Worm (Caenorhabditis elegans) whole organism, L2 larva: ENCODE results near the gene W08F4.13.

Experiments used
- aly-2 ChIP-seq: fragments of 150-350 bp; optimal IDR thresholded peaks from 2 replicates; lab custom pipeline; 2014; ENCODE audit warnings: missing biosample characterization, missing genetic modification characterization
- ceh-82 ChIP-seq: fragments of 150-350 bp; optimal IDR thresholded peaks from 2 replicates; lab custom pipeline; 2014; ENCODE audit warnings: missing biosample characterization, missing genetic modification characterization
- crh-2 ChIP-seq: sonication (generic microtip); optimal IDR thresholded peaks from 2 replicates; lab custom pipeline; 2017; ENCODE audit warnings: missing biosample characterization, missing genetic modification characterization
- egl-27 ChIP-seq: sonication (generic microtip); optimal IDR thresholded peaks from 3 replicates; lab custom pipeline; 2017; ENCODE audit warnings: missing biosample characterization, missing genetic modification reagents, missing genetic modification characterization
- mbf-1 ChIP-seq: sonication (generic microtip); optimal IDR thresholded peaks from 2 replicates; lab custom pipeline; 2017; ENCODE audit warnings: missing biosample characterization, missing genetic modification characterization
- mdl-1 ChIP-seq, 2 experiments: fragments of 150-350 bp in 1 of 2; sonication (generic microtip) in 1 of 2; optimal IDR thresholded peaks; 2 replicates each; lab custom pipeline; 2017; ENCODE audit warnings: missing biosample characterization in 2 of 2, missing genetic modification characterization in 2 of 2
- nhr-11 ChIP-seq: fragments of 150-350 bp; optimal IDR thresholded peaks from 2 replicates; lab custom pipeline; 2014; ENCODE audit warnings: missing biosample characterization, missing genetic modification characterization
- nhr-12 ChIP-seq: fragments of 150-350 bp; optimal IDR thresholded peaks from 2 replicates; lab custom pipeline; 2014; ENCODE audit warnings: missing biosample characterization, missing genetic modification characterization
- nhr-21 ChIP-seq: fragments of 150-350 bp; optimal IDR thresholded peaks from 2 replicates; lab custom pipeline; 2014; ENCODE audit warnings: missing biosample characterization, missing genetic modification characterization
- nhr-237 ChIP-seq: fragments of 150-350 bp; optimal IDR thresholded peaks from 2 replicates; lab custom pipeline; 2014; ENCODE audit warnings: missing biosample characterization, missing genetic modification characterization
- sma-9 ChIP-seq, 2 experiments: fragments of 150-350 bp in 1 of 2; sonication (generic microtip) in 1 of 2; optimal IDR thresholded peaks; 2 replicates each; lab custom pipeline; 2014 to 2016; ENCODE audit warnings: missing genetic modification characterization in 2 of 2, mild to moderate bottlenecking in 1 of 2, missing biosample characterization in 1 of 2, missing compliant biosample characterization in 1 of 2, missing genetic modification reagents in 1 of 2, moderate library complexity in 1 of 2
- unc-62 ChIP-seq: fragments of 150-350 bp; optimal IDR thresholded peaks from 2 replicates; lab custom pipeline; 2014; ENCODE audit warnings: missing biosample characterization, missing genetic modification reagents, missing genetic modification characterization
- ztf-11 ChIP-seq: sonication (generic microtip); optimal IDR thresholded peaks from 2 replicates; lab custom pipeline; 2017; ENCODE audit warnings: missing biosample characterization, missing genetic modification characterization

DNA sequence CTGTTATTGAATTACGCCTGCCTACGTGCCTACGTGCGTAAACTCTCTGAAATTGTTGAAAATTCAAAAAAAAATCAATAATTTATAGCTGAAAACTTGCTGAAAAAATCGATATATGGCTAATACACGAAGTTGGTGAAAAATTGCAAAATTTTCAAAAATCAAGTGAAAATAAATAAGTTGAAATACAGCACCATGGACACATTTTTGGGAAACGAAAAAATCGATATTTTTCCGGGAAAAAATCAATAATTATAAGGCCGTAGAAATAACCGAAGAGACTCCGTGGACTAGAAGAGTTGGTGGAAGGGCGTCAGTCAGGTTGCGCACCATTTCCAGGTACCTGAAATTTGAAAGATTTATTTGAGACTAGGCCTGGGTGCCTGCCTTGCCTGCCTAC, 30.1 kb downstream of the W08F4.13 start:
- TF ChIP-seq ceh-82 = no peak
- TF ChIP-seq nhr-12 (tag; lab: Kevin White, UChicago) = no peak
- no peak for TF ChIP-seq ztf-11 (tag; lab: Kevin White, UChicago)
- TF ChIP-seq nhr-21 = no peak
- TF ChIP-seq unc-62 (GFP tag; lab: Kevin White, UChicago) = no peak
- TF ChIP-seq sma-9 (GFP tag; optimal IDR thresholded peaks at IDR 0.05; lab: Kevin White, UChicago) = no peak
- TF ChIP-seq sma-9 (tag; optimal IDR thresholded peaks at IDR 0.05; lab: Kevin White, UChicago) = no peak
- no peak for TF ChIP-seq aly-2 (tag; lab: Kevin White, UChicago)
- TF ChIP-seq egl-27 (tag; lab: Kevin White, UChicago) = no peak
- no peak for TF ChIP-seq mdl-1 (tag; optimal IDR thresholded peaks at IDR 0.05; lab: Kevin White, UChicago)
- no peak for TF ChIP-seq nhr-11 (tag; lab: Kevin White, UChicago)
- TF ChIP-seq crh-2 (tag; lab: Kevin White, UChicago) = no peak
- no peak for TF ChIP-seq nhr-237 (tag; lab: Kevin White, UChicago)
- TF ChIP-seq mbf-1 (tag; lab: Kevin White, UChicago) = no peak
